Fruit fly (Drosophila melanogaster) whole organism, embryonic: ENCODE data around the gene Gale.
A peak's percentile ranks its signal among the peaks of the same experiment; 100 is the strongest.

Source experiments
- Bteb2 ChIP-seq: fragments of 200-800 bp; sonication (Bioruptor generic); optimal IDR thresholded peaks from 2 replicates; lab custom pipeline; 2016; ENCODE audit warnings: missing biosample characterization, missing genetic modification characterization
- CG10274 ChIP-seq: fragments of 200-800 bp; sonication (Bioruptor generic); optimal IDR thresholded peaks from 3 replicates; lab custom pipeline; 2017; ENCODE audit warnings: missing biosample characterization, mild to moderate bottlenecking, missing genetic modification characterization
- CG10979 ChIP-seq: fragments of 200-800 bp; sonication (Bioruptor generic); optimal IDR thresholded peaks from 2 replicates; lab custom pipeline; 2018; ENCODE audit warnings: missing biosample characterization, mild to moderate bottlenecking, missing genetic modification characterization, moderate library complexity
- CG12769 ChIP-seq: fragments of 200-800 bp; sonication (Bioruptor generic); optimal IDR thresholded peaks from 2 replicates; lab custom pipeline; 2019; ENCODE audit warnings: missing biosample characterization, mild to moderate bottlenecking, missing genetic modification characterization, moderate library complexity
- CG13296 ChIP-seq: fragments of 200-800 bp; sonication (Bioruptor generic); optimal IDR thresholded peaks from 3 replicates; lab custom pipeline; 2018; ENCODE audit warnings: missing biosample characterization, mild to moderate bottlenecking, missing genetic modification characterization
- CG14441 ChIP-seq: fragments of 200-800 bp; sonication (Bioruptor generic); IDR thresholded peaks from 2 replicates; pipeline ENCODE4 v1.3.6; 2022; ENCODE audit warnings: missing biosample characterization, missing genetic modification characterization
- CG14667 ChIP-seq: fragments of 200-800 bp; sonication (Bioruptor generic); IDR thresholded peaks from 2 replicates; pipeline ENCODE4 v1.3.6; 2022; ENCODE audit warnings: missing biosample characterization, missing genetic modification characterization
- CG15073 ChIP-seq: fragments of 200-800 bp; sonication (Bioruptor generic); optimal IDR thresholded peaks from 2 replicates; lab custom pipeline; 2016; ENCODE audit warnings: missing biosample characterization, missing genetic modification characterization
- CG15601 ChIP-seq: fragments of 200-800 bp; sonication (Bioruptor generic); optimal IDR thresholded peaks from 3 replicates; lab custom pipeline; 2019; ENCODE audit warnings: missing biosample characterization, mild to moderate bottlenecking, missing genetic modification characterization, moderate library complexity
- CG1832 ChIP-seq: fragments of 200-800 bp; sonication (Bioruptor generic); optimal IDR thresholded peaks from 2 replicates; lab custom pipeline; 2017; ENCODE audit warnings: missing biosample characterization, mild to moderate bottlenecking, missing genetic modification characterization, inconsistent platforms
- CG30020 ChIP-seq: fragments of 200-800 bp; optimal IDR thresholded peaks from 2 replicates; lab custom pipeline; 2019; ENCODE audit warnings: missing biosample characterization, mild to moderate bottlenecking, missing genetic modification characterization, moderate library complexity
- CG30403 ChIP-seq: fragments of 200-800 bp; sonication (Bioruptor generic); optimal IDR thresholded peaks from 3 replicates; lab custom pipeline; 2016; ENCODE audit warnings: missing biosample characterization, missing genetic modification characterization
- CG34376 ChIP-seq: fragments of 200-800 bp; sonication (Bioruptor generic); optimal IDR thresholded peaks from 2 replicates; lab custom pipeline; 2018; ENCODE audit warnings: missing biosample characterization, mild to moderate bottlenecking, missing genetic modification characterization
- CG8281 ChIP-seq: fragments of 200-800 bp; sonication (Bioruptor generic); optimal IDR thresholded peaks from 2 replicates; lab custom pipeline; 2018; ENCODE audit warnings: missing biosample characterization, mild to moderate bottlenecking, missing genetic modification characterization, moderate library complexity
- CG8290 ChIP-seq, 3 experiments: fragments of 200-800 bp; sonication (Bioruptor generic); optimal IDR thresholded peaks; 2 replicates each; lab custom pipeline; 2016 to 2019; ENCODE audit warnings: missing biosample characterization in 3 of 3, missing genetic modification characterization in 3 of 3, mild to moderate bottlenecking in 2 of 3, moderate library complexity in 1 of 3
- CG8388 ChIP-seq: fragments of 200-800 bp; sonication (Bioruptor generic); optimal IDR thresholded peaks from 2 replicates; lab custom pipeline; 2019; ENCODE audit warnings: missing biosample characterization, mild to moderate bottlenecking, missing genetic modification characterization, moderate library complexity
- CG8478 ChIP-seq: fragments of >200 bp; optimal IDR thresholded peaks from 2 replicates; lab custom pipeline; 2018
- Dbx ChIP-seq: fragments of 200-800 bp; sonication (Bioruptor generic); IDR thresholded peaks from 3 replicates; pipeline ENCODE4 v1.3.6; 2022; ENCODE audit warnings: missing biosample characterization, missing genetic modification characterization
- Dfd ChIP-seq, 2 experiments: fragments of >200 bp; optimal IDR thresholded peaks; 2 replicates each; lab custom pipeline; 2017; ENCODE audit warnings: missing biosample characterization in 2 of 2, missing genetic modification characterization in 2 of 2
- Dll ChIP-seq: fragments of 200-800 bp; sonication (Bioruptor generic); IDR thresholded peaks from 4 replicates; pipeline ENCODE4 v1.3.6; 2022; ENCODE audit warnings: missing biosample characterization, missing genetic modification characterization; ENCODE audit not compliant: partially characterized antibody
- Fer1 ChIP-seq: fragments of 200-800 bp; sonication (Bioruptor generic); optimal IDR thresholded peaks from 2 replicates; lab custom pipeline; 2017; ENCODE audit warnings: missing biosample characterization, mild to moderate bottlenecking, missing genetic modification characterization
- Gug ChIP-seq: fragments of 200-800 bp; sonication (Bioruptor generic); IDR thresholded peaks from 4 replicates; pipeline ENCODE4 v1.3.6; 2022; ENCODE audit warnings: missing biosample characterization, missing genetic modification characterization
- Hmr ChIP-seq: fragments of 200-800 bp; sonication (Bioruptor generic); optimal IDR thresholded peaks from 3 replicates; lab custom pipeline; 2017; ENCODE audit warnings: mild to moderate bottlenecking, missing biosample characterization, missing genetic modification reagents, missing genetic modification characterization
- Max ChIP-seq: fragments of 200-800 bp; sonication (Bioruptor generic); optimal IDR thresholded peaks from 2 replicates; lab custom pipeline; 2016; ENCODE audit warnings: missing biosample characterization, mild to moderate bottlenecking, missing genetic modification characterization
- Med ChIP-seq: fragments of 200-800 bp; sonication (Bioruptor generic); peaks from one replicate; lab custom pipeline; 2016; ENCODE audit warnings: missing biosample characterization, missing genetic modification characterization, mild to moderate bottlenecking, inconsistent platforms, moderate library complexity
- Meics ChIP-seq: fragments of 200-800 bp; sonication (Bioruptor generic); optimal IDR thresholded peaks from 2 replicates; lab custom pipeline; 2017; ENCODE audit warnings: missing biosample characterization, mild to moderate bottlenecking, missing genetic modification characterization
- Nf-YA ChIP-seq: fragments of 200-800 bp; sonication (Bioruptor generic); IDR thresholded peaks from 2 replicates; pipeline ENCODE4 v1.3.6; 2022; ENCODE audit warnings: missing biosample characterization, missing genetic modification characterization
- NfI ChIP-seq: fragments of 200-800 bp; sonication (Bioruptor generic); optimal IDR thresholded peaks from 3 replicates; lab custom pipeline; 2018; ENCODE audit warnings: missing biosample characterization, mild to moderate bottlenecking, missing genetic modification characterization, moderate library complexity
- Pdp1 ChIP-seq, 2 experiments: fragments of 200-800 bp; sonication (Bioruptor generic); optimal IDR thresholded peaks; 3 replicates each; lab custom pipeline; 2016; ENCODE audit warnings: missing biosample characterization in 2 of 2, missing genetic modification characterization in 2 of 2, mild to moderate bottlenecking in 1 of 2, moderate library complexity in 1 of 2
- Rfx ChIP-seq: fragments of 200-800 bp; sonication (Bioruptor generic); IDR thresholded peaks from 2 replicates; pipeline ENCODE4 v1.3.6; 2022; ENCODE audit warnings: missing biosample characterization, missing genetic modification characterization
- Stat92E ChIP-seq, 3 experiments: fragments of >200 bp in 2 of 3; fragments of 200-800 bp in 1 of 3; sonication (Bioruptor generic) in 1 of 3; optimal IDR thresholded peaks; 2 replicates each; lab custom pipeline; 2017 to 2019; ENCODE audit warnings: missing biosample characterization in 3 of 3, missing genetic modification characterization in 3 of 3, mild to moderate bottlenecking in 1 of 3, moderate library complexity in 1 of 3
- TFAM ChIP-seq: fragments of 200-800 bp; sonication (Bioruptor generic); optimal IDR thresholded peaks from 2 replicates; lab custom pipeline; 2017; ENCODE audit warnings: missing biosample characterization, missing genetic modification characterization, inconsistent platforms
- Taf1 ChIP-seq: fragments of 200-800 bp; sonication (Bioruptor generic); IDR thresholded peaks from 2 replicates; pipeline ENCODE4 v1.3.6; 2022; ENCODE audit warnings: missing biosample characterization, missing genetic modification characterization
- Tbp ChIP-seq: fragments of >200 bp; optimal IDR thresholded peaks from 2 replicates; lab custom pipeline; 2018; ENCODE audit warnings: missing biosample characterization, missing genetic modification characterization
- abd-A ChIP-seq: fragments of 200-800 bp; sonication (Bioruptor generic); optimal IDR thresholded peaks from 3 replicates; lab custom pipeline; 2019; ENCODE audit warnings: missing biosample characterization, mild to moderate bottlenecking, missing genetic modification characterization, moderate library complexity
- ac ChIP-seq: fragments of 200-800 bp; sonication (Bioruptor generic); optimal IDR thresholded peaks from 3 replicates; lab custom pipeline; 2017; ENCODE audit warnings: missing biosample characterization, mild to moderate bottlenecking, missing genetic modification characterization
- al ChIP-seq: fragments of 200-800 bp; sonication (Bioruptor generic); IDR thresholded peaks from 2 replicates; pipeline ENCODE4 v1.3.6; 2022; ENCODE audit warnings: missing biosample characterization, missing genetic modification characterization
- ci ChIP-seq: fragments of 200-800 bp; sonication (Bioruptor generic); IDR thresholded peaks from 3 replicates; pipeline ENCODE4 v1.3.6; 2022; ENCODE audit warnings: missing biosample characterization, missing genetic modification characterization
- fd64A ChIP-seq: fragments of 200-800 bp; sonication (Bioruptor generic); optimal IDR thresholded peaks from 3 replicates; lab custom pipeline; 2018; ENCODE audit warnings: missing biosample characterization, mild to moderate bottlenecking, missing genetic modification characterization
- grn ChIP-seq: fragments of 200-800 bp; sonication (Bioruptor generic); optimal IDR thresholded peaks from 3 replicates; lab custom pipeline; 2017; ENCODE audit warnings: missing biosample characterization, missing genetic modification characterization
- jigr1 ChIP-seq: fragments of 200-800 bp; sonication (Bioruptor generic); IDR thresholded peaks from 3 replicates; pipeline ENCODE4 v1.3.6; 2022; ENCODE audit warnings: missing biosample characterization, missing genetic modification characterization
- sd ChIP-seq: fragments of 200-800 bp; sonication (Bioruptor generic); optimal IDR thresholded peaks from 3 replicates; lab custom pipeline; 2018; ENCODE audit warnings: missing biosample characterization, mild to moderate bottlenecking, missing genetic modification characterization, moderate library complexity
- sens-2 ChIP-seq: fragments of 200-800 bp; sonication (Bioruptor generic); IDR thresholded peaks from 2 replicates; pipeline ENCODE4 v1.3.6; 2022; ENCODE audit warnings: missing biosample characterization, missing genetic modification characterization
- sisA ChIP-seq: fragments of 200-800 bp; sonication (Bioruptor generic); IDR thresholded peaks from 2 replicates; pipeline ENCODE4 v1.3.6; 2022; ENCODE audit warnings: missing biosample characterization, missing genetic modification characterization
- trem ChIP-seq: fragments of 200-800 bp; optimal IDR thresholded peaks from 3 replicates; lab custom pipeline; 2019; ENCODE audit warnings: missing biosample characterization, mild to moderate bottlenecking, missing genetic modification characterization, moderate library complexity
- twi ChIP-seq: fragments of 200-800 bp; optimal IDR thresholded peaks from 2 replicates; lab custom pipeline; 2019; ENCODE audit warnings: missing biosample characterization, mild to moderate bottlenecking, missing genetic modification characterization, moderate library complexity
- wor ChIP-seq: fragments of 200-800 bp; sonication (Bioruptor generic); IDR thresholded peaks from 2 replicates; pipeline ENCODE4 v1.3.6; 2022; ENCODE audit warnings: missing biosample characterization, missing genetic modification characterization
- yki ChIP-seq: fragments of >200 bp; optimal IDR thresholded peaks from 3 replicates; lab custom pipeline; 2018

Gale gene

dm6 chr3L:637329-638030 is 10.9 kb upstream of the Gale start (continued):
- TF ChIP-seq CG14667 (GFP tag; lab: Robert Waterston, UW) (no peak), fd64A (GFP tag; lab: Kevin White, UChicago) (no peak), CG15601 (tag; lab: Kevin White, UChicago) (no peak), Bteb2 (GFP tag; lab: Kevin White, UChicago) (no peak), CG8388 (GFP tag; lab: Kevin White, UChicago) (no peak), CG1832 (GFP tag; lab: Kevin White, UChicago) (no peak), NfI (GFP tag; lab: Kevin White, UChicago) (no peak), jigr1 (GFP tag; lab: Robert Waterston, UW) (0 out of 3 replicates have a peak, but pooled peaks have one; percentile 5), CG8478 (no peak), abd-A (tag; lab: Kevin White, UChicago) (no peak), Stat92E (GFP tag; optimal IDR thresholded peaks at IDR 0.05; lab: Kevin White, UChicago) (no peak), CG30020 (no peak)

dm6 chr3L:638031-638414 is 10.3 kb upstream of the Gale start:
- TF ChIP-seq ci (GFP tag; lab: Robert Waterston, UW) (peak; percentile 55; the same call in 1 of the 3 replicates), Rfx (GFP tag; lab: Robert Waterston, UW) (0 out of 2 replicates have a peak, but pooled peaks have one; percentile 10), sisA (GFP tag; lab: Robert Waterston, UW) (no peak), sens-2 (GFP tag; lab: Robert Waterston, UW) (peak; percentile 46; the same call in 1 of the 2 replicates), CG34376 (GFP tag; lab: Kevin White, UChicago) (peak; percentile 59), al (GFP tag; lab: Robert Waterston, UW) (no peak), CG30403 (no peak), Fer1 (no peak), CG14441 (0 out of 2 replicates have a peak, but pooled peaks have one; percentile 6), ac (GFP tag; lab: Kevin White, UChicago) (no peak), CG8281 (tag; lab: Kevin White, UChicago) (peak; percentile 17), CG12769 (tag; lab: Kevin White, UChicago) (peak; percentile 93), CG8290 (GFP tag; optimal IDR thresholded peaks at IDR 0.05; lab: Kevin White, UChicago) (no peak), CG8290 (tag; optimal IDR thresholded peaks at IDR 0.05; lab: Kevin White, UChicago) (peak in 1 of 2 experiments; percentile 38), CG13296 (GFP tag; lab: Kevin White, UChicago) (no peak), wor (GFP tag; lab: Robert Waterston, UW) (no peak), Taf1 (GFP tag; lab: Robert Waterston, UW) (no peak), Dfd (GFP tag; optimal IDR thresholded peaks at IDR 0.05; lab: Kevin White, UChicago) (no peak), Tbp (no peak), CG15073 (GFP tag; lab: Kevin White, UChicago) (no peak), twi (peak; percentile 14), grn (GFP tag; lab: Kevin White, UChicago) (peak; percentile 94), sd (tag; lab: Kevin White, UChicago) (peak; percentile 99), Pdp1 (GFP tag; optimal IDR thresholded peaks at IDR 0.05; lab: Kevin White, UChicago) (peak in 1 of 2 experiments; percentile 26), Nf-YA (GFP tag; lab: Robert Waterston, UW) (0 out of 2 replicates have a peak, but pooled peaks have one; percentile 20), Gug (GFP tag; lab: Robert Waterston, UW) (no peak), Hmr (GFP tag; lab: Kevin White, UChicago) (peak; percentile 34), CG10274 (GFP tag; lab: Kevin White, UChicago) (no peak), Max (GFP tag; lab: Kevin White, UChicago) (no peak), TFAM (GFP tag; lab: Kevin White, UChicago) (no peak), Dbx (GFP tag; lab: Robert Waterston, UW) (0 out of 3 replicates have a peak, but pooled peaks have one; percentile 20), Meics (GFP tag; lab: Kevin White, UChicago) (peak; percentile 13), yki (lab: Kevin White, UChicago) (no peak), Dll (no peak), CG10979 (tag; lab: Kevin White, UChicago) (no peak), trem (tag; lab: Kevin White, UChicago) (no peak), Med (GFP tag; lab: Kevin White, UChicago) (peak; percentile 78)
